Fruit fly (Drosophila melanogaster) ovary, adult (tissue): ENCODE measurements around the gene CG6928.
A peak's percentile ranks its signal among the peaks of the same experiment; 100 is the strongest.

Experiments used
- CG17801 ChIP-seq: fragments of 200-800 bp; optimal IDR thresholded peaks from 2 replicates; lab custom pipeline; 2019; ENCODE audit warnings: missing biosample characterization, mild to moderate bottlenecking, missing genetic modification characterization, moderate library complexity; ENCODE audit not compliant: partially characterized antibody

The CG6928 gene

dm6 chr3L:12002321-12003248 is at the start of gene CG6928, which contains the start of gene Pop2:
Gene CG6928, plus strand, starts transcription at chr3L:12003155.
Gene Pop2, minus strand, starts transcription at chr3L:12002915.
- TF ChIP-seq CG17801 (GFP tag; lab: Kevin White, UChicago), result peak; percentile 44

DNA sequence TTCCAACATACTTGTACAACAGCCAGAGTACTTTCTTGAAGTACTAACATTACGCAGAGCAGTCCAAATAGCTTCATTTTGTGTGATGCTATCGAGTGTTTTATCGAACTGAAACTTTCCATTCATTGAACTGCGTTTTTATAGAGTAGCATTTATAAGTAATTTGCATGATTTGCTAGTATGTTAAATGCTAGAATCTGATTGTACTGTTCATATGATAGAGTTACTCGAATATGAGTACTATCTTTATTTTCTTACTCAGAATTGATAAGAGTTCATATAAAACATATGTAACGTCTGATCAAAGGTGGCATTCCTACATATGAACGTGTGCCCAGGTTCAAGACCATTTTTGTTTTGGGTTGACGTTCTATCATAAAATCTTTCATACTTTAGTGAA is 49.7 kb upstream of the CG6928 start, which contains the start of gene obst-G:
TSS of gene obst-G (minus strand) at position 101 of the 400 bp plus-strand sequence.
- TF ChIP-seq CG17801 (GFP tag; lab: Kevin White, UChicago), result no peak

dm6 chr3L:11953783-11954182 is 49.2 kb upstream of the CG6928 start, which contains the start of gene CG7248:
Gene CG7248, plus strand, starts transcription at chr3L:11954083.
- no peak for TF ChIP-seq CG17801 (GFP tag; lab: Kevin White, UChicago)

DNA sequence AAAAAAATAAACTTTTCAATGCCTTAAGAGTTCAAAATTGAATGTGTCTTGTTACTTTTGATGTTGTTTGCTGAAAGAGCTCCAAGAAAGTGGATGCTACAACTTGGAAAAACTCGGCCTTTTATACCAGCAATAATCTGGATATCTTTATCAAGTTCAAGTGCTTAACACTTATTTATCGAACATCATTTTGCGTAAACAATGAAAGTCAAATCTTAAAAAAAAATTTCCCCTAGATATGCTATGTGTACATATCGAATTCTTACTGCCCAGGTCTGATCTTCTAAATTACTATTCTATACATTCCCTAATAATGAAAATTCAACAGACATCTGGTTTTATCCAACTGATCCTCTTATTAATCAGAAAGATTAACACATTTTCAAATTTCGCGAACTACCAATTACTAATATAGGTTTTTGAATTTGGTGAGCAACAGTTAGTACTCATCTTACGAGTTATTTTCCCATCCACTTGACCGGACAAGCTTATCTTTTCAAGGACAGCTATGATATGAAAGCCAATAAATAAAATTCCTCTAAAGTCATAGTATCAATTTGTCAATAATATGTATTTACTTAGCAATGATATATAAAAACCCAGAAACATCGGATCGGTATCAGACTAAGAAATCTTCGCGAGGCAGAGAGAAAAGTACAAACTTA is 45.2 kb upstream of the CG6928 start, which contains the start of the genes CG11570 and CG43294:
TSS of gene CG11570 (minus strand) at position 101 of the 665 bp plus-strand sequence.
TSS of gene CG43294 (plus strand) at position 615 of the 665 bp plus-strand sequence.
- no peak for TF ChIP-seq CG17801 (GFP tag; lab: Kevin White, UChicago)

dm6 chr3L:11966104-11966503 is 36.9 kb upstream of the CG6928 start, which contains the start of gene prc:
Gene prc, minus strand, starts transcription at chr3L:11966131.
- TF ChIP-seq CG17801 (GFP tag; lab: Kevin White, UChicago), result no peak

DNA sequence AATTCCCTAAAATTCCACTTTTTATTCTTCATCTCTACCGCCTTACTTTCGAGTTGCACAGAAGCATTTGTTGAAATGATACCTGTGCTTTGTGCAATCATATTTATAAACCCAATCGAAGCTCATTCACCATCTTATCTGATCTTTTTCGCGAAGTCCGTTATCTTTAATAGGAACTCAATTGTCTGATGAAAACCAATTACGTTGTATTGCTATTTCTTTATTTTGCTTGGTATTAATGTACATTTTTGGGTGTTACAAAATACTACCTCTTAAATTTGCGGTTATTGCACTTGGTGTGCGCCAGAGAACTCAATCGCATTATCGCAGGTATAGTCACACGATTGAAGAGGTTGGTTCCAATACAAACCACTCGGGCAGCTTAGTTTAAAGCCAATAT is 30.1 kb upstream of the CG6928 start, which contains the start of gene Muc68E:
TSS of gene Muc68E (minus strand) at position 101 of the 400 bp plus-strand sequence.
- TF ChIP-seq CG17801 (GFP tag; lab: Kevin White, UChicago), result no peak

DNA sequence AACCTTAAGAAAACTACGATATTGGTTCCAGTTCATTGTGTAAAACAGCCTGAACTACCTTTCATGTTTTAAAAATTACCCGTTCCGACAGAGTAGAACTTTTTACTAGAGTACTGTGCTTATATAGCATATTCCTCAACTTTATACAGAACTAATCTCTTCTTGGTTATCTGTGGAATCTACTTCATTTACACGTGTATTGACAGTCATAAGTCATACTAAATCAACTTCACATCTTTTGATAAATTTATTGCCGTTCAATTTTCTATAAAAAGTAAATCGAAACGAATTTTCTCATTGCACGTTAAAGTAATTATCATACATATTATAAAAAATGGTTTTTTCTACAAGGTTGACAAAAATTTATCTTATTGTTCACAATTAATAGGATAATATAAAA is 29.3 kb upstream of the CG6928 start, which contains the start of gene CG42397:
TSS of gene CG42397 (minus strand) at position 101 of the 400 bp plus-strand sequence.
- TF ChIP-seq CG17801 (GFP tag; lab: Kevin White, UChicago), result no peak

DNA sequence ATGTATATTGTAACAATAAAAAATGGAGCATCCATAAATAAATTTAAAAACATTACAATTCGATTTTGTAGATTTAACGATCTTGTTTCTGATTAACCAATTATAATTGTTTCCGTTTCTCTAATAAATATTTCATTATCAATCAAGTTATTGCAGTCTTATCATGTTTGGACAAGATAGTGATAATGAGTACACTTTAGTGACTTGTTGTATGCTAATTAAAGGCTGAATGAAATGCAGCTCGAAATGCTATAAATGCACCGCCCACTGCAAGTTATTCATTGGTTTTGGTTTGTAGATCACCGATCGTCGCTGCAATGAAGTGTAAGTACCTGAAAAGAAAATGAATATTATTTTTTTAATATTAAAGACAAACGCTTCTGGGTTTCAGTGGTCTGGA is 28.4 kb upstream of the CG6928 start, which contains the start of gene CG14125:
TSS of gene CG14125 (plus strand) at position 301 of the 400 bp plus-strand sequence.
- TF ChIP-seq CG17801 (GFP tag; lab: Kevin White, UChicago), result no peak

dm6 chr3L:11975811-11976210 is 27.1 kb upstream of the CG6928 start, which contains the start of gene CG43896:
Gene CG43896, plus strand, starts transcription at chr3L:11976111.
- no peak for TF ChIP-seq CG17801 (GFP tag; lab: Kevin White, UChicago)

DNA sequence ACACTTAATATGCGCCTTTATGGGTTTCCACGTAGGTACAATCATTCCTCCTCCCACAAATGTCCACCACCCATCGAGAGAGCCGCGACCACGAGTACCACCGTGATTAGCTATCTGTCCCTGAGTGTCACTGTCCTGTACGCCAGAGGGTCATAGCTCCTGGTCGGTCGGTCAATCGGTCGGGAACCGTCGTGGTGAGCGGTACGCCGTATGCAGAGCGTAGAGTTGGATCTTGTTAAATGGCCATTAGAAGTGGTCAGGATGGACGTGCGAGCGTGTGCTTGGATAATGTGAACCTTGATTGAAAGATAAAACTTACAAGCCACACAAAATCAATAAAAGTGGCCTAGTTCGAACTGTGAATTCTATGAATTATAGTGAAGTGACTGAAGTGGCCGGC is 18.3 kb upstream of the CG6928 start, which contains the start of gene CG6938:
TSS of gene CG6938 (plus strand) at position 301 of the 400 bp plus-strand sequence.
- TF ChIP-seq CG17801 (GFP tag; lab: Kevin White, UChicago), result no peak

- TF ChIP-seq CG17801 (GFP tag; lab: Kevin White, UChicago), result no peak
Measured at dm6 chr3L:11990436-11990835, 12.5 kb upstream of the CG6928 start, which contains the start of gene CG6931. Gene CG6931, plus strand, starts transcription at chr3L:11990736.

DNA sequence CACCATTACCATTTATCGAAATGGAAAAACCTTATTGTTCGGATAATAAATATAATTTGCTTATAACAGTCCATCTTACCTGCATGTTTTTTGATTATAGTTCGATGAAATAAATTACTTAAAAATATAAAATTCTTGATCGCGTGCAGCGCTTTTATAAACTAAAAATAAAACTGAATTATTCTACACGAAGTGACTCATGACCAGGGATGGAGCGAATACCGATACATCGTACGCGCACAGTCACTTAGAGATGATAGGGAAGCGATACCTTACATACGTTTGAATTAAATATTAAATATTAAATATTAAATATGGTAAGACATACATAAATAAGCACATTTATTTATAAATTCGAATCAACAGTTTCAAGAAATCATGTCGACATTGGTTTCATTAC is 10.0 kb upstream of the CG6928 start, which contains the start of gene viaf:
TSS of gene viaf (minus strand) at position 220 of the 400 bp plus-strand sequence.
- peak; percentile 68 for TF ChIP-seq CG17801 (GFP tag; lab: Kevin White, UChicago)

DNA sequence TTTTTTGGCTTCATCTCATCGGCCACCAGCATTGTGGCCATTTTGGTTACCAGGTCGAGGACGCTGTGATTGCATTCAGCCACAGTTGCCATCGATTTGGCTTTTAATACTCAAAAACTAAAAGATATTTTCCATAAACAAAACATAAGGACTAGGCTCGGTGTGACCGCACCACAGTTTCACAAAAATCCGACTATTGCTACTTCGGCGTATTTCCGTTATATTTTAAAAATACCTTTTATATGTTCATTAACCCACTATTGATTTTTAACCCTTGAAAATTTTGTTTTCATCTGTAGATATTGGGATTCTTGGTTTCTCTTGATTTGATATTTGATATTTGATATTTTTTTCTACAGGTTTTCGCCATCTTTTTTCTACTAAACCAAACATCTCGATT is 5.0 kb upstream of the CG6928 start, which contains the start of gene Grip163:
TSS of gene Grip163 (minus strand) at position 180 of the 400 bp plus-strand sequence.
- TF ChIP-seq CG17801 (GFP tag; lab: Kevin White, UChicago), result no peak

DNA sequence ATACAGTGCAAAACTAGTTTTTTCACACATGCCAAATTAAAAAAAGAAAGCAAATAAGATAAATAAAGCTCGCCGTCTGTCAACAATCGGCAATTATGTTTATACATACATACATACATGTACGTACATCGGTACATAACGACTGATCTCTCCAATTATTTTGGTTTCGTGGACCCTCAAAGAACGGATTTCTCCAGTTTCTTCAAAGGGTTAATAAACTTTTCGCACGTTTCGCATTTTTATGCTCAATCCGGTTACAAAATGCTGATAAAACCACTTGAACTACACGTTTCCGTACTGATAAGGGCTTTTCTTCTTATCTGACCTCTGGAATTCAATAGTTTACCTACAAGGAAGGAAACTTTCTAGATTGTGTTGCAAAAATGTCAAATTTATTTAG is 502 bp downstream of the CG6928 start:
- TF ChIP-seq CG17801 (GFP tag; lab: Kevin White, UChicago), result no peak
